Fruit fly (Drosophila melanogaster): ENCODE results near the gene CG2975.
A peak's percentile ranks its signal among the peaks of the same experiment; 100 is the strongest.

Gene CG2975

dm6 chr2L:2884683-2885502, 45.0 kb downstream of the CG2975 start (continued):
- TF ChIP-seq dpn (GFP tag; optimal IDR thresholded peaks at IDR 0.05): peak in 1 of 2 experiments; percentile 18
- peak; percentile 44 for TF ChIP-seq CG2678 (tag; optimal IDR thresholded peaks at IDR 0.05)
- peak; percentile 8 for TF ChIP-seq CG1647 (GFP tag; optimal IDR thresholded peaks at IDR 0.05)
- TF ChIP-seq al (GFP tag; IDR thresholded peaks at IDR 0.05): peak; percentile 33; the same call in 1 of the 2 replicates
- TF ChIP-seq prd (optimal IDR thresholded peaks at IDR 0.05): no peak
- TF ChIP-seq prd (GFP tag; IDR thresholded peaks at IDR 0.05): peak; percentile 53
- no peak for TF ChIP-seq gcm2 (GFP tag; optimal IDR thresholded peaks at IDR 0.05)
- no peak for TF ChIP-seq CG4820 (GFP tag; optimal IDR thresholded peaks at IDR 0.05)
- peak; percentile 61; the same call in 1 of the 2 replicates for TF ChIP-seq CG5953 (GFP tag; IDR thresholded peaks at IDR 0.05)
- peak; percentile 65; the same call in 2 of the 3 replicates for TF ChIP-seq ken (GFP tag; IDR thresholded peaks at IDR 0.05)
- no peak for TF ChIP-seq CG12104 (GFP tag; optimal IDR thresholded peaks at IDR 0.05)
- TF ChIP-seq CG1024 (GFP tag; IDR thresholded peaks at IDR 0.05): no peak
- peak; percentile 62 for TF ChIP-seq NfI (GFP tag; optimal IDR thresholded peaks at IDR 0.05)
- TF ChIP-seq CG2129 (GFP tag; IDR thresholded peaks at IDR 0.05; ENCODE audit: partially characterized antibody): no peak
- TF ChIP-seq Lim3 (GFP tag; IDR thresholded peaks at IDR 0.05): no peak
- no peak for TF ChIP-seq CG1602 (GFP tag; optimal IDR thresholded peaks at IDR 0.05)
- TF ChIP-seq pfk (GFP tag; optimal IDR thresholded peaks at IDR 0.05): peak; percentile 45
- peak; percentile 58 for TF ChIP-seq slbo (GFP tag; IDR thresholded peaks at IDR 0.05)
- no peak; the same call in 1 of the 2 replicates for TF ChIP-seq CG7372 (GFP tag; IDR thresholded peaks at IDR 0.05)
- TF ChIP-seq CG6175 (GFP tag; IDR thresholded peaks at IDR 0.05): peak; percentile 55; the same call in 1 of the 3 replicates
- peak; percentile 81 for TF ChIP-seq CG9932 (GFP tag; IDR thresholded peaks at IDR 0.05)
- TF ChIP-seq ap (GFP tag; IDR thresholded peaks at IDR 0.05): no peak
- no peak for TF ChIP-seq CG13775 (GFP tag; optimal IDR thresholded peaks at IDR 0.05)
- peak; percentile 46 for TF ChIP-seq CG4328 (GFP tag; optimal IDR thresholded peaks at IDR 0.05)
- TF ChIP-seq nau (GFP tag; optimal IDR thresholded peaks at IDR 0.05): peak; percentile 43
- TF ChIP-seq Camta (GFP tag; optimal IDR thresholded peaks at IDR 0.05): no peak
- no peak for TF ChIP-seq CG14965 (GFP tag; optimal IDR thresholded peaks at IDR 0.05; ENCODE audit: borderline replicate concordance)
- no peak for TF ChIP-seq sens-2 (GFP tag; IDR thresholded peaks at IDR 0.05)
- TF ChIP-seq shn (GFP tag; optimal IDR thresholded peaks at IDR 0.05): peak; percentile 35
- no peak for TF ChIP-seq CG10431 (GFP tag; optimal IDR thresholded peaks at IDR 0.05)
- TF ChIP-seq CG12071 (GFP tag; optimal IDR thresholded peaks at IDR 0.05): peak; percentile 65
- TF ChIP-seq Awh (GFP tag; IDR thresholded peaks at IDR 0.05): peak; percentile 35; the same call in 1 of the 2 replicates
- no peak for TF ChIP-seq Dfd (GFP tag; optimal IDR thresholded peaks at IDR 0.05)
- no peak for TF ChIP-seq CG4424 (GFP tag; optimal IDR thresholded peaks at IDR 0.05)
- peak; percentile 45 for TF ChIP-seq dm (GFP tag; optimal IDR thresholded peaks at IDR 0.05)
- no peak for TF ChIP-seq h (optimal IDR thresholded peaks at IDR 0.05)
- no peak for TF ChIP-seq CG7271 (tag; optimal IDR thresholded peaks at IDR 0.05)
- TF ChIP-seq CG5180 (GFP tag; optimal IDR thresholded peaks at IDR 0.05): no peak
- peak; percentile 53 for TF ChIP-seq nerfin-1 (tag; optimal IDR thresholded peaks at IDR 0.05)
- TF ChIP-seq CG17328 (GFP tag; IDR thresholded peaks at IDR 0.05): peak; percentile 28; the same call in 1 of the 2 replicates
- peak; percentile 58 for TF ChIP-seq Hmr (GFP tag; optimal IDR thresholded peaks at IDR 0.05)
- TF ChIP-seq CG9727 (GFP tag; optimal IDR thresholded peaks at IDR 0.05): peak; percentile 39
- no peak for TF ChIP-seq Usf (GFP tag; optimal IDR thresholded peaks at IDR 0.05)
- no peak for TF ChIP-seq CG4404 (GFP tag; IDR thresholded peaks at IDR 0.05)
- TF ChIP-seq stwl (tag; optimal IDR thresholded peaks at IDR 0.05): peak; percentile 80
- TF ChIP-seq hth (optimal IDR thresholded peaks at IDR 0.05): no peak
- no peak for TF ChIP-seq schlank (tag; optimal IDR thresholded peaks at IDR 0.05)
- peak; percentile 29 for TF ChIP-seq Fer2 (tag; optimal IDR thresholded peaks at IDR 0.05)
- TF ChIP-seq eyg (GFP tag; optimal IDR thresholded peaks at IDR 0.05): no peak
- no peak for TF ChIP-seq CG11398 (GFP tag; optimal IDR thresholded peaks at IDR 0.05)

Measured in whole organism, embryonic.